Worm (Caenorhabditis elegans) whole organism, L2 larva: Measurements from ENCODE around the gene srv-14.

Source experiments
- aly-2 ChIP-seq: fragments of 150-350 bp; optimal IDR thresholded peaks from 2 replicates; lab custom pipeline; 2014; ENCODE audit warnings: missing biosample characterization, missing genetic modification characterization
- blmp-1 ChIP-seq: sonication (generic microtip); optimal IDR thresholded peaks from 2 replicates; lab custom pipeline; 2017; ENCODE audit warnings: missing genetic modification characterization, mild to moderate bottlenecking, missing compliant biosample characterization, antibody characterized with exemption, moderate library complexity; ENCODE audit not compliant: insufficient read depth
- egl-27 ChIP-seq: sonication (generic microtip); optimal IDR thresholded peaks from 3 replicates; lab custom pipeline; 2017; ENCODE audit warnings: missing biosample characterization, missing genetic modification reagents, missing genetic modification characterization
- elt-1 ChIP-seq: fragments of 150-350 bp; optimal IDR thresholded peaks from 2 replicates; lab custom pipeline; 2014; ENCODE audit warnings: missing biosample characterization, missing genetic modification characterization
- nhr-10 ChIP-seq: sonication (generic microtip); optimal IDR thresholded peaks from 2 replicates; lab custom pipeline; 2017; ENCODE audit warnings: missing biosample characterization, missing genetic modification characterization
- unc-62 ChIP-seq: fragments of 150-350 bp; optimal IDR thresholded peaks from 2 replicates; lab custom pipeline; 2014; ENCODE audit warnings: missing biosample characterization, missing genetic modification reagents, missing genetic modification characterization

DNA sequence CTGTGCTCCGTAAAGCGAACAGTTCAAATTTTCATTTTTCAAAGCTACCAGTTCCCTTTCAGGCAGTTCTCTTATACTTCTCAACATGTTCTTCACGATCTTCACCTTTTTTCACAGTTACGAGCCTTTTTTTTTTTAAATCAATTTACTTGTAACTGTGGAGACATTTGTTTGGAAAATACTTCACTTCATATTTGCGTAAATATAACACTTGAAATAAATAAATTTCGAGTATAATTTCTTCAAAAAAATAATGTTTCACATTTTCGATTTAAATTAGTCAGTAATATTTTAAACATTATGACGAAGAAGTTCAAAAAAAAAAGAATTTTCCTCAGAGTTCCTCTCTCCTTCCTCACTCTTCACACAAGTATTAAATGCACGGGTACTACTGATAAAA is 46.9 kb downstream of the srv-14 start, which contains the start of gene Y105C5A.1269:
- TF ChIP-seq blmp-1 (tag; lab: Kevin White, UChicago): no peak
- no peak for TF ChIP-seq nhr-10 (tag; lab: Kevin White, UChicago)
- TF ChIP-seq egl-27 (tag; lab: Kevin White, UChicago): no peak
- no peak for TF ChIP-seq aly-2 (tag; lab: Kevin White, UChicago)
- TF ChIP-seq unc-62 (GFP tag; lab: Kevin White, UChicago): no peak
- no peak for TF ChIP-seq elt-1 (tag; lab: Kevin White, UChicago)
